Fruit fly (Drosophila melanogaster) whole organism, embryonic: ENCODE results near the gene Inx3.

ENCODE experiments used
- Bdp1 ChIP-seq: fragments of 200-800 bp; sonication (Bioruptor generic); optimal IDR thresholded peaks from 3 replicates; lab custom pipeline; 2016; ENCODE audit warnings: missing biosample characterization, missing genetic modification characterization
- Blimp-1 ChIP-seq: fragments of 200-800 bp; sonication (Bioruptor generic); optimal IDR thresholded peaks from 3 replicates; lab custom pipeline; 2018; ENCODE audit warnings: missing biosample characterization, missing genetic modification characterization, mild to moderate bottlenecking, moderate library complexity, missing genetic modification reagents
- BtbVII ChIP-seq: fragments of 200-800 bp; sonication (Bioruptor generic); optimal IDR thresholded peaks from 3 replicates; lab custom pipeline; 2017; ENCODE audit warnings: missing biosample characterization, mild to moderate bottlenecking, missing genetic modification characterization
- CG10147 ChIP-seq: fragments of 200-800 bp; sonication (Bioruptor generic); optimal IDR thresholded peaks from 2 replicates; lab custom pipeline; 2019; ENCODE audit warnings: missing biosample characterization, mild to moderate bottlenecking, missing genetic modification characterization, moderate library complexity
- CG10959 ChIP-seq: fragments of 200-800 bp; sonication (Bioruptor generic); IDR thresholded peaks from 2 replicates; pipeline ENCODE4 v1.3.6; 2022; ENCODE audit warnings: missing biosample characterization, missing genetic modification characterization
- CG11560 ChIP-seq: fragments of 200-800 bp; sonication (Bioruptor generic); IDR thresholded peaks from 3 replicates; pipeline ENCODE4 v1.3.6; 2022; ENCODE audit warnings: missing biosample characterization, missing genetic modification characterization
- CG1233 ChIP-seq: fragments of 200-800 bp; sonication (Bioruptor generic); optimal IDR thresholded peaks from 4 replicates; lab custom pipeline; 2018; ENCODE audit warnings: missing biosample characterization, mild to moderate bottlenecking, missing genetic modification characterization
- CG12391 ChIP-seq: fragments of 200-800 bp; sonication (Bioruptor generic); optimal IDR thresholded peaks from 3 replicates; lab custom pipeline; 2018; ENCODE audit warnings: missing biosample characterization, mild to moderate bottlenecking, missing genetic modification characterization, moderate library complexity
- CG12744 ChIP-seq: fragments of 200-800 bp; sonication (Bioruptor generic); optimal IDR thresholded peaks from 2 replicates; lab custom pipeline; 2016; ENCODE audit warnings: missing biosample characterization, missing genetic modification characterization
- CG13123 ChIP-seq: fragments of 200-800 bp; sonication (Bioruptor generic); optimal IDR thresholded peaks from 2 replicates; lab custom pipeline; 2016; ENCODE audit warnings: missing biosample characterization, missing genetic modification characterization
- CG13287 ChIP-seq: fragments of 200-800 bp; sonication (Bioruptor generic); IDR thresholded peaks from 2 replicates; pipeline ENCODE4 v1.3.6; 2022; ENCODE audit warnings: missing biosample characterization, missing genetic modification characterization; ENCODE audit not compliant: partially characterized antibody
- CG13624 ChIP-seq: fragments of 200-800 bp; sonication (Bioruptor generic); optimal IDR thresholded peaks from 2 replicates; lab custom pipeline; 2016; ENCODE audit warnings: missing biosample characterization, missing genetic modification characterization
- CG14014 ChIP-seq: fragments of 200-800 bp; sonication (Bioruptor generic); IDR thresholded peaks from 2 replicates; pipeline ENCODE4 v1.3.6; 2022; ENCODE audit warnings: missing biosample characterization, missing genetic modification characterization
- CG15514 ChIP-seq: fragments of 200-800 bp; sonication (Bioruptor generic); optimal IDR thresholded peaks from 3 replicates; lab custom pipeline; 2017; ENCODE audit warnings: missing biosample characterization, missing genetic modification characterization, mild to moderate bottlenecking, moderate library complexity, missing genetic modification reagents
- CG17802 ChIP-seq: fragments of 200-800 bp; sonication (Bioruptor generic); optimal IDR thresholded peaks from 2 replicates; lab custom pipeline; 2018; ENCODE audit warnings: missing biosample characterization, mild to moderate bottlenecking, missing genetic modification characterization, moderate library complexity
- CG17829 ChIP-seq: fragments of 200-800 bp; optimal IDR thresholded peaks from 2 replicates; lab custom pipeline; 2019; ENCODE audit warnings: missing biosample characterization, mild to moderate bottlenecking, missing genetic modification characterization, moderate library complexity
- CG18619 ChIP-seq: fragments of 200-800 bp; sonication (Bioruptor generic); optimal IDR thresholded peaks from 3 replicates; lab custom pipeline; 2017; ENCODE audit warnings: missing biosample characterization, mild to moderate bottlenecking, missing genetic modification characterization
- CG2202 ChIP-seq: fragments of 200-800 bp; sonication (Bioruptor generic); optimal IDR thresholded peaks from 2 replicates; lab custom pipeline; 2018; ENCODE audit warnings: missing biosample characterization, mild to moderate bottlenecking, missing genetic modification characterization
- CG30431 ChIP-seq: fragments of 200-800 bp; sonication (Bioruptor generic); optimal IDR thresholded peaks from 2 replicates; lab custom pipeline; 2017; ENCODE audit warnings: missing biosample characterization, missing genetic modification characterization
- CG32767 ChIP-seq: fragments of 200-800 bp; sonication (Bioruptor generic); IDR thresholded peaks from 2 replicates; pipeline ENCODE4 v1.3.6; 2022; ENCODE audit warnings: missing biosample characterization, missing genetic modification characterization
- CG5245 ChIP-seq: fragments of 200-800 bp; sonication (Bioruptor generic); optimal IDR thresholded peaks from 3 replicates; lab custom pipeline; 2016; ENCODE audit warnings: missing biosample characterization, missing genetic modification characterization
- CG6272 ChIP-seq: fragments of 200-800 bp; sonication (Bioruptor generic); IDR thresholded peaks from 2 replicates; pipeline ENCODE4 v1.3.6; 2022; ENCODE audit warnings: missing biosample characterization, missing genetic modification characterization
- CG6854 ChIP-seq: fragments of 200-800 bp; sonication (Bioruptor generic); optimal IDR thresholded peaks from 3 replicates; lab custom pipeline; 2017; ENCODE audit warnings: missing biosample characterization, mild to moderate bottlenecking, missing genetic modification characterization
- CG7271 ChIP-seq: fragments of 200-800 bp; sonication (Bioruptor generic); optimal IDR thresholded peaks from 2 replicates; lab custom pipeline; 2018; ENCODE audit warnings: missing biosample characterization, mild to moderate bottlenecking, missing genetic modification characterization, moderate library complexity
- CG7786 ChIP-seq: fragments of 200-800 bp; sonication (Bioruptor generic); optimal IDR thresholded peaks from 2 replicates; lab custom pipeline; 2016; ENCODE audit warnings: missing biosample characterization, missing genetic modification characterization
- CG9609 ChIP-seq: fragments of 200-800 bp; sonication (Bioruptor generic); optimal IDR thresholded peaks from 3 replicates; lab custom pipeline; 2016; ENCODE audit warnings: missing biosample characterization, missing genetic modification characterization
- Doc2 ChIP-seq: fragments of 200-800 bp; sonication (Bioruptor generic); IDR thresholded peaks from 2 replicates; pipeline ENCODE4 v1.3.6; 2022; ENCODE audit warnings: missing biosample characterization, missing genetic modification characterization
- Dp ChIP-seq: fragments of 200-800 bp; sonication (Bioruptor generic); optimal IDR thresholded peaks from 2 replicates; lab custom pipeline; 2018; ENCODE audit warnings: missing biosample characterization, mild to moderate bottlenecking, missing genetic modification characterization, moderate library complexity
- Hmx ChIP-seq: fragments of 200-800 bp; sonication (Bioruptor generic); optimal IDR thresholded peaks from 2 replicates; lab custom pipeline; 2016; ENCODE audit warnings: missing biosample characterization, missing genetic modification characterization
- Jarid2 ChIP-seq: fragments of 200-800 bp; sonication (Bioruptor generic); optimal IDR thresholded peaks from 3 replicates; lab custom pipeline; 2017; ENCODE audit warnings: mild to moderate bottlenecking, missing biosample characterization, missing genetic modification reagents, missing genetic modification characterization
- Max ChIP-seq: fragments of 200-800 bp; sonication (Bioruptor generic); optimal IDR thresholded peaks from 2 replicates; lab custom pipeline; 2016; ENCODE audit warnings: missing biosample characterization, mild to moderate bottlenecking, missing genetic modification characterization
- Med ChIP-seq: fragments of 200-800 bp; sonication (Bioruptor generic); peaks from one replicate; lab custom pipeline; 2016; ENCODE audit warnings: missing biosample characterization, missing genetic modification characterization, mild to moderate bottlenecking, inconsistent platforms, moderate library complexity
- Ptx1 ChIP-seq: fragments of 200-800 bp; sonication (Bioruptor generic); IDR thresholded peaks from 2 replicates; pipeline ENCODE4 v1.3.6; 2022; ENCODE audit warnings: missing biosample characterization, missing genetic modification characterization
- Ssrp ChIP-seq: fragments of 200-800 bp; sonication (Bioruptor generic); optimal IDR thresholded peaks from 2 replicates; lab custom pipeline; 2018; ENCODE audit warnings: missing biosample characterization, mild to moderate bottlenecking, missing genetic modification characterization, moderate library complexity
- abd-A ChIP-seq: fragments of 200-800 bp; sonication (Bioruptor generic); optimal IDR thresholded peaks from 3 replicates; lab custom pipeline; 2019; ENCODE audit warnings: missing biosample characterization, mild to moderate bottlenecking, missing genetic modification characterization, moderate library complexity
- bab2 ChIP-seq: fragments of 200-800 bp; sonication (Bioruptor generic); optimal IDR thresholded peaks from 2 replicates; lab custom pipeline; 2016; ENCODE audit warnings: missing biosample characterization, missing genetic modification characterization
- br ChIP-seq: fragments of >200 bp; optimal IDR thresholded peaks from 2 replicates; lab custom pipeline; 2017
- cg ChIP-seq: fragments of 200-800 bp; sonication (Bioruptor generic); optimal IDR thresholded peaks from 3 replicates; lab custom pipeline; 2019; ENCODE audit warnings: missing biosample characterization, mild to moderate bottlenecking, missing genetic modification characterization, moderate library complexity
- crol ChIP-seq: fragments of 200-800 bp; sonication (Bioruptor generic); IDR thresholded peaks from 2 replicates; pipeline ENCODE4 v1.3.6; 2022; ENCODE audit warnings: missing biosample characterization, missing genetic modification characterization
- emc ChIP-seq: fragments of 200-800 bp; sonication (Bioruptor generic); optimal IDR thresholded peaks from 2 replicates; lab custom pipeline; 2016; ENCODE audit warnings: missing biosample characterization, missing genetic modification characterization
- gcm ChIP-seq: fragments of 200-800 bp; sonication (Bioruptor generic); optimal IDR thresholded peaks from 2 replicates; lab custom pipeline; 2019; ENCODE audit warnings: missing biosample characterization, mild to moderate bottlenecking, missing genetic modification characterization, moderate library complexity
- gfzf ChIP-seq: fragments of 200-800 bp; sonication (Bioruptor generic); optimal IDR thresholded peaks from 2 replicates; lab custom pipeline; 2016; ENCODE audit warnings: missing biosample characterization, mild to moderate bottlenecking, missing genetic modification characterization, moderate library complexity
- gsb ChIP-seq: fragments of 200-800 bp; sonication (Bioruptor generic); IDR thresholded peaks from 2 replicates; pipeline ENCODE4 v1.3.6; 2022; ENCODE audit warnings: missing biosample characterization, missing genetic modification characterization
- ken ChIP-seq: fragments of 200-800 bp; sonication (Bioruptor generic); IDR thresholded peaks from 3 replicates; pipeline ENCODE4 v1.3.6; 2022; ENCODE audit warnings: missing biosample characterization, missing genetic modification characterization
- nom ChIP-seq: fragments of 200-800 bp; sonication (Bioruptor generic); optimal IDR thresholded peaks from 2 replicates; lab custom pipeline; 2017; ENCODE audit warnings: missing biosample characterization, missing genetic modification characterization, mild to moderate bottlenecking, moderate library complexity, missing genetic modification reagents
- otp ChIP-seq: fragments of 200-800 bp; sonication (Bioruptor generic); IDR thresholded peaks from 3 replicates; pipeline ENCODE4, ENCODE4 v1.3.6; 2022; ENCODE audit warnings: missing biosample characterization, missing genetic modification characterization
- rib ChIP-seq: fragments of 200-800 bp; sonication (Bioruptor generic); IDR thresholded peaks from 2 replicates; pipeline ENCODE4 v1.3.6; 2022; ENCODE audit warnings: missing biosample characterization, missing genetic modification characterization
- sim ChIP-seq: fragments of 200-800 bp; sonication (Bioruptor generic); IDR thresholded peaks from 2 replicates; pipeline ENCODE4 v1.3.6; 2022; ENCODE audit warnings: missing biosample characterization, missing genetic modification characterization
- sna ChIP-seq: fragments of 200-800 bp; sonication (Bioruptor generic); IDR thresholded peaks from 2 replicates; pipeline ENCODE4 v1.3.6; 2022; ENCODE audit warnings: missing biosample characterization, missing genetic modification characterization; ENCODE audit not compliant: partially characterized antibody
- trem ChIP-seq: fragments of 200-800 bp; optimal IDR thresholded peaks from 3 replicates; lab custom pipeline; 2019; ENCODE audit warnings: missing biosample characterization, mild to moderate bottlenecking, missing genetic modification characterization, moderate library complexity
- unc-4 ChIP-seq: fragments of 200-800 bp; sonication (Bioruptor generic); IDR thresholded peaks from 2 replicates; pipeline ENCODE4 v1.3.6; 2022; ENCODE audit warnings: missing biosample characterization, missing genetic modification characterization; ENCODE audit not compliant: partially characterized antibody
- unpg ChIP-seq: fragments of 200-800 bp; sonication (Bioruptor generic); optimal IDR thresholded peaks from 3 replicates; lab custom pipeline; 2018; ENCODE audit warnings: missing biosample characterization, mild to moderate bottlenecking, missing genetic modification characterization, moderate library complexity

Gene Inx3

DNA sequence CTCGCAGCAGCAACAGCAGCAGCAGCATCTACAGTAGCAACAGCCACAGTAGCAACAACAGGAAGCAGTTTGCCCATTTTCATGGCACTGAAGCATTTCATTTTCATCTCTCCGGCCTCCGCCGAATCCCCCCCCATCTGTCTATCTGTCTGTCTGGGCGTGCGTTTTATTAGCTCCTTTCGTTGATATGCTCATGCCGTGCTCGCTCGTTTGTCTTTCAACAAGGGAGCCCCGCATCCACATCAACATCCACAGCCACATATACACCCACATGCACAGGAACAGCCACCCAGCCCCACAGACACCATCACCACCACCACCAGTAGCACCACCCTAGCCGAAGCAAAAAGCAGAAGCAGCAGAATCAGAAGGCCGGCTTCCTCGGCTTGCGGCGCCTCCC lies 7.8 kb downstream of the Inx3 start (continued):
- TF ChIP-seq CG12391, result no peak
- no peak for TF ChIP-seq Doc2
- TF ChIP-seq CG11560 (tag; lab: Robert Waterston, UW), result no peak
- 0 out of 2 replicates have a peak, but pooled peaks have one; percentile 27 for TF ChIP-seq rib
- no peak for TF ChIP-seq CG30431 (GFP tag; lab: Kevin White, UChicago)
- TF ChIP-seq sna (GFP tag; lab: Robert Waterston, UW), result no peak
- no peak for TF ChIP-seq Hmx (GFP tag; lab: Kevin White, UChicago)
- TF ChIP-seq unpg, result no peak
- TF ChIP-seq Med (GFP tag; lab: Kevin White, UChicago), result peak; percentile 79
- no peak for TF ChIP-seq Bdp1 (GFP tag; lab: Kevin White, UChicago)
- no peak for TF ChIP-seq CG13624 (GFP tag; lab: Kevin White, UChicago)
- TF ChIP-seq CG10147 (GFP tag; lab: Kevin White, UChicago), result no peak
- no peak for TF ChIP-seq sim
- TF ChIP-seq CG14014, result no peak
- TF ChIP-seq bab2 (GFP tag; lab: Kevin White, UChicago), result no peak
- no peak for TF ChIP-seq CG12744 (GFP tag; lab: Kevin White, UChicago)
- TF ChIP-seq abd-A (tag; lab: Kevin White, UChicago), result peak; percentile 92
- TF ChIP-seq Ptx1 (GFP tag; lab: Robert Waterston, UW), result no peak
- TF ChIP-seq crol (GFP tag; lab: Robert Waterston, UW), result peak; percentile 87
- TF ChIP-seq CG6854 (GFP tag; lab: Kevin White, UChicago), result no peak
- no peak for TF ChIP-seq CG17802 (tag; lab: Kevin White, UChicago)
- TF ChIP-seq nom (GFP tag; lab: Kevin White, UChicago), result peak; percentile 38
- TF ChIP-seq CG17829 (tag; lab: Kevin White, UChicago), result no peak
- no peak for TF ChIP-seq otp
- TF ChIP-seq CG9609, result no peak
- no peak for TF ChIP-seq CG2202 (tag; lab: Kevin White, UChicago)
- peak; percentile 14 for TF ChIP-seq gcm (GFP tag; lab: Kevin White, UChicago)
- no peak for TF ChIP-seq CG7271 (tag; lab: Kevin White, UChicago)
- no peak for TF ChIP-seq CG5245 (GFP tag; lab: Kevin White, UChicago)
- TF ChIP-seq CG10959, result no peak
- TF ChIP-seq Max (GFP tag; lab: Kevin White, UChicago), result no peak
- TF ChIP-seq CG7786, result no peak
- 0 out of 3 replicates have a peak, but pooled peaks have one; percentile 42 for TF ChIP-seq ken (GFP tag; lab: Robert Waterston, UW)
- no peak for TF ChIP-seq CG13123 (GFP tag; lab: Kevin White, UChicago)
- no peak for TF ChIP-seq CG15514 (GFP tag; lab: Kevin White, UChicago)
- TF ChIP-seq Dp (GFP tag; lab: Kevin White, UChicago), result no peak
- TF ChIP-seq CG18619 (GFP tag; lab: Kevin White, UChicago), result no peak
- no peak for TF ChIP-seq BtbVII (GFP tag; lab: Kevin White, UChicago)
- no peak for TF ChIP-seq CG32767
- no peak for TF ChIP-seq CG1233 (GFP tag; lab: Kevin White, UChicago)
- no peak for TF ChIP-seq CG6272
- no peak for TF ChIP-seq gsb (GFP tag; lab: Robert Waterston, UW)
- no peak for TF ChIP-seq gfzf
- no peak for TF ChIP-seq CG13287
- no peak for TF ChIP-seq unc-4
- peak; percentile 50 for TF ChIP-seq cg (GFP tag; lab: Kevin White, UChicago)
- TF ChIP-seq Ssrp (tag; lab: Kevin White, UChicago), result no peak
- no peak for TF ChIP-seq emc
- no peak for TF ChIP-seq Blimp-1
- no peak for TF ChIP-seq br (lab: Kevin White, UChicago)
- TF ChIP-seq trem (tag; lab: Kevin White, UChicago), result no peak
- TF ChIP-seq Jarid2 (GFP tag; lab: Kevin White, UChicago), result no peak
